Worm (Caenorhabditis elegans) whole organism, L3 larva: Measurements from ENCODE around the gene tatn-1.

Source experiments
- R02D3.7 ChIP-seq: fragments of 150-350 bp; optimal IDR thresholded peaks from 2 replicates; lab custom pipeline; 2014; ENCODE audit warnings: missing biosample characterization, missing genetic modification characterization
- ZK546.5 ChIP-seq: sonication (generic microtip); optimal IDR thresholded peaks from 2 replicates; lab custom pipeline; 2017; ENCODE audit warnings: missing biosample characterization, missing genetic modification characterization
- aly-2 ChIP-seq: fragments of 150-350 bp; optimal IDR thresholded peaks from 2 replicates; lab custom pipeline; 2014; ENCODE audit warnings: missing biosample characterization, missing genetic modification characterization
- ama-1 ChIP-seq: fragments of 150-350 bp; optimal IDR thresholded peaks from 2 replicates; lab custom pipeline; 2018
- ceh-16 ChIP-seq: sonication (generic microtip); optimal IDR thresholded peaks from 2 replicates; lab custom pipeline; 2017; ENCODE audit warnings: missing biosample characterization, missing genetic modification characterization
- ceh-28 ChIP-seq: fragments of 150-350 bp; optimal IDR thresholded peaks from 2 replicates; lab custom pipeline; 2014; ENCODE audit warnings: missing biosample characterization, missing genetic modification reagents, missing genetic modification characterization
- ceh-82 ChIP-seq: fragments of 150-350 bp; optimal IDR thresholded peaks from 2 replicates; lab custom pipeline; 2014; ENCODE audit warnings: missing biosample characterization, missing genetic modification characterization
- ceh-9 ChIP-seq: sonication (generic microtip); optimal IDR thresholded peaks from 2 replicates; lab custom pipeline; 2018; ENCODE audit warnings: missing biosample characterization, missing genetic modification characterization
- daf-12 ChIP-seq: fragments of 150-350 bp; optimal IDR thresholded peaks from 2 replicates; lab custom pipeline; 2014; ENCODE audit warnings: missing biosample characterization, missing genetic modification reagents, missing genetic modification characterization
- egl-27 ChIP-seq: sonication (generic microtip); optimal IDR thresholded peaks from 4 replicates; lab custom pipeline; 2017; ENCODE audit warnings: missing biosample characterization, missing genetic modification reagents, missing genetic modification characterization
- elt-1 ChIP-seq: fragments of 150-350 bp; optimal IDR thresholded peaks from 2 replicates; lab custom pipeline; 2014; ENCODE audit warnings: missing biosample characterization, missing genetic modification characterization
- elt-2 ChIP-seq: sonication (generic microtip); optimal IDR thresholded peaks from 2 replicates; lab custom pipeline; 2016; ENCODE audit warnings: missing genetic modification reagents, mild to moderate bottlenecking, missing genetic modification characterization, missing compliant biosample characterization
- elt-3 ChIP-seq, 3 experiments: fragments of 150-350 bp in 1 of 3; sonication (generic microtip) in 2 of 3; optimal IDR thresholded peaks; 2 replicates in 2 of 3; 4 replicates in 1 of 3; lab custom pipeline; 2014 to 2017; ENCODE audit warnings: missing biosample characterization in 3 of 3, missing genetic modification characterization in 3 of 3
- fkh-2 ChIP-seq: fragments of 150-350 bp; optimal IDR thresholded peaks from 2 replicates; lab custom pipeline; 2014; ENCODE audit warnings: missing biosample characterization, missing genetic modification reagents, missing genetic modification characterization
- fos-1 ChIP-seq: fragments of 150-350 bp; optimal IDR thresholded peaks from 2 replicates; lab custom pipeline; 2014; ENCODE audit warnings: missing biosample characterization, missing genetic modification characterization
- hmg-11 ChIP-seq: sonication (generic microtip); optimal IDR thresholded peaks from 2 replicates; lab custom pipeline; 2016; ENCODE audit warnings: missing genetic modification characterization, missing compliant biosample characterization
- jun-1 ChIP-seq: fragments of 150-350 bp; optimal IDR thresholded peaks from 2 replicates; lab custom pipeline; 2014; ENCODE audit warnings: missing biosample characterization, missing genetic modification reagents, missing genetic modification characterization
- lin-15B ChIP-seq: fragments of 150-350 bp; optimal IDR thresholded peaks from 2 replicates; lab custom pipeline; 2014; ENCODE audit warnings: missing biosample characterization, missing genetic modification characterization
- lin-39 ChIP-seq: fragments of 150-350 bp; optimal IDR thresholded peaks from 2 replicates; lab custom pipeline; 2018; ENCODE audit warnings: missing biosample characterization, missing genetic modification reagents, missing genetic modification characterization
- lsy-12 ChIP-seq: sonication (generic microtip); optimal IDR thresholded peaks from 2 replicates; lab custom pipeline; 2016; ENCODE audit warnings: mild to moderate bottlenecking, missing genetic modification characterization, missing compliant biosample characterization
- mdl-1 ChIP-seq: fragments of 150-350 bp; optimal IDR thresholded peaks from 2 replicates; lab custom pipeline; 2014; ENCODE audit warnings: missing biosample characterization, missing genetic modification characterization
- mml-1 ChIP-seq: fragments of 150-350 bp; sonication (generic microtip); optimal IDR thresholded peaks from 3 replicates; lab custom pipeline; 2014; ENCODE audit warnings: missing biosample characterization, missing genetic modification characterization
- nfya-1 ChIP-seq: sonication (generic microtip); optimal IDR thresholded peaks from 2 replicates; lab custom pipeline; 2017; ENCODE audit warnings: missing genetic modification characterization, mild to moderate bottlenecking, missing compliant biosample characterization, antibody characterized with exemption, moderate library complexity; ENCODE audit not compliant: insufficient read depth
- nhr-11 ChIP-seq: fragments of 150-350 bp; optimal IDR thresholded peaks from 2 replicates; lab custom pipeline; 2014; ENCODE audit warnings: missing biosample characterization, missing genetic modification characterization
- nhr-12 ChIP-seq: fragments of 150-350 bp; optimal IDR thresholded peaks from 2 replicates; lab custom pipeline; 2014; ENCODE audit warnings: missing biosample characterization, missing genetic modification characterization
- nhr-23 ChIP-seq: fragments of 150-350 bp; optimal IDR thresholded peaks from 2 replicates; lab custom pipeline; 2014; ENCODE audit warnings: missing biosample characterization, missing genetic modification reagents, missing genetic modification characterization
- nhr-237 ChIP-seq: fragments of 150-350 bp; optimal IDR thresholded peaks from 2 replicates; lab custom pipeline; 2014; ENCODE audit warnings: missing biosample characterization, missing genetic modification characterization
- nhr-25 ChIP-seq: sonication (generic microtip); optimal IDR thresholded peaks from 2 replicates; lab custom pipeline; 2017; ENCODE audit warnings: missing biosample characterization, missing genetic modification characterization
- nhr-28 ChIP-seq: fragments of 150-350 bp; optimal IDR thresholded peaks from 2 replicates; lab custom pipeline; 2014; ENCODE audit warnings: missing biosample characterization, missing genetic modification characterization
- nhr-43 ChIP-seq: sonication (generic microtip); optimal IDR thresholded peaks from 2 replicates; lab custom pipeline; 2016; ENCODE audit warnings: mild to moderate bottlenecking, missing genetic modification characterization, missing compliant biosample characterization; ENCODE audit not compliant: poor library complexity, severe bottlenecking
- nhr-67 ChIP-seq: fragments of 150-350 bp; optimal IDR thresholded peaks from 2 replicates; lab custom pipeline; 2014; ENCODE audit warnings: missing biosample characterization, missing genetic modification characterization
- nhr-76 ChIP-seq: fragments of 150-350 bp; sonication (generic microtip); optimal IDR thresholded peaks from 5 replicates; lab custom pipeline; 2014; ENCODE audit warnings: missing biosample characterization, missing genetic modification characterization
- nhr-77 ChIP-seq: fragments of 150-350 bp; optimal IDR thresholded peaks from 2 replicates; lab custom pipeline; 2014; ENCODE audit warnings: missing biosample characterization, missing genetic modification characterization
- pha-4 ChIP-seq: fragments of 150-350 bp; optimal IDR thresholded peaks from 2 replicates; lab custom pipeline; 2014; ENCODE audit warnings: missing biosample characterization, missing genetic modification reagents, missing genetic modification characterization
- pqm-1 ChIP-seq: fragments of 150-350 bp; optimal IDR thresholded peaks from 2 replicates; lab custom pipeline; 2017; ENCODE audit warnings: missing biosample characterization, missing genetic modification characterization, inconsistent platforms
- sea-2 ChIP-seq: fragments of 150-350 bp; sonication (generic microtip); optimal IDR thresholded peaks from 4 replicates; lab custom pipeline; 2014; ENCODE audit warnings: missing biosample characterization, missing genetic modification reagents, missing genetic modification characterization
- skn-1 ChIP-seq: fragments of 150-350 bp; optimal IDR thresholded peaks from 2 replicates; lab custom pipeline; 2014; ENCODE audit warnings: missing biosample characterization, missing genetic modification characterization
- snpc-4 ChIP-seq: fragments of 150-350 bp; optimal IDR thresholded peaks from 2 replicates; lab custom pipeline; 2014; ENCODE audit warnings: missing biosample characterization, missing genetic modification characterization
- tbx-2 ChIP-seq: sonication (generic microtip); optimal IDR thresholded peaks from 2 replicates; lab custom pipeline; 2016; ENCODE audit warnings: mild to moderate bottlenecking, missing genetic modification characterization, missing compliant biosample characterization
- unc-39 ChIP-seq: sonication (generic microtip); optimal IDR thresholded peaks from 4 replicates; lab custom pipeline; 2017; ENCODE audit warnings: missing biosample characterization, missing genetic modification characterization
- zag-1 ChIP-seq: fragments of 150-350 bp; optimal IDR thresholded peaks from 2 replicates; lab custom pipeline; 2014; ENCODE audit warnings: missing biosample characterization, missing genetic modification characterization
- ztf-11 ChIP-seq: fragments of 150-350 bp; optimal IDR thresholded peaks from 2 replicates; lab custom pipeline; 2014; ENCODE audit warnings: missing biosample characterization, missing genetic modification characterization
- ztf-4 ChIP-seq: fragments of 150-350 bp; optimal IDR thresholded peaks from 2 replicates; lab custom pipeline; 2014; ENCODE audit warnings: missing biosample characterization, missing genetic modification characterization

tatn-1 gene

ce11 chrX:14743210-14743609 is 47.6 kb upstream of the tatn-1 start:
- TF ChIP-seq ceh-82 (tag; lab: Kevin White, UChicago) (peak; percentile 45), tbx-2 (tag; lab: Kevin White, UChicago) (peak; percentile 55), ceh-28 (tag; lab: Kevin White, UChicago) (no peak), unc-39 (tag; lab: Kevin White, UChicago) (no peak), nhr-12 (tag; lab: Kevin White, UChicago) (no peak), pha-4 (tag; lab: Kevin White, UChicago) (peak; percentile 20), nhr-23 (tag; lab: Kevin White, UChicago) (peak; percentile 27), ama-1 (lab: Kevin White, UChicago) (peak; percentile 13)

ce11 chrX:14743780-14744179 is 47.0 kb upstream of the tatn-1 start, which contains the start of gene C05G5.7:
C05G5.7 (minus strand) TSS chrX:14743780.
- TF ChIP-seq R02D3.7 (tag; lab: Kevin White, UChicago) = no peak
- TF ChIP-seq lsy-12 (tag; lab: Kevin White, UChicago) = no peak
- TF ChIP-seq ama-1 (lab: Kevin White, UChicago) = peak; percentile 7
- no peak for TF ChIP-seq nhr-237 (tag; lab: Kevin White, UChicago)
- no peak for TF ChIP-seq unc-39 (tag; lab: Kevin White, UChicago)
- TF ChIP-seq mml-1 (tag; lab: Kevin White, UChicago) = no peak
- no peak for TF ChIP-seq ceh-28 (tag; lab: Kevin White, UChicago)
- TF ChIP-seq nhr-43 = no peak
- TF ChIP-seq, all 47 proteins: peak for 1

DNA sequence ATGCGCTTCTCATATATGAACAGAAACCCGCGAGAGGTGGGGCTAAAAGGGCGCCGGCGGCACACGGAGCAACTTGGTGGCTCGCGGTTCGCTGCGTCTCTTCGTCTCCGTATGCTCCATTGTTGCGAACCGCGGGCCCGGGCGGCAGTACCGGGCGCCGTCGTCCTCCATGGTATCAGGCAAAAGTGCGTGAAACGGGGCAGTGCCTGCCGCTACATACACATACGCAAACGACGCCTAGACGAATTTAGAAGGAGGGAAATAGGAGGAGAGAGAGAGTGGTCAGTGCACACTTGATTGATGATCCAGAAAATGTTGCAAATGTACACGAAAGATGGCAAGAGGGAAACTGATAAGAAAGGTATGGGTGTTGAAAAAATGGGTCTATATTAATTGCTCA is 46.3 kb upstream of the tatn-1 start:
- no peak for TF ChIP-seq nhr-23 (tag; lab: Kevin White, UChicago)
- no peak for TF ChIP-seq fos-1
- TF ChIP-seq pqm-1 (tag; lab: Kevin White, UChicago) = peak; percentile 39
- TF ChIP-seq ceh-82 (tag; lab: Kevin White, UChicago) = no peak
- no peak for TF ChIP-seq daf-12 (tag; lab: Kevin White, UChicago)
- no peak for TF ChIP-seq nhr-28 (tag; lab: Kevin White, UChicago)
- no peak for TF ChIP-seq ZK546.5
- TF ChIP-seq mml-1 (tag; lab: Kevin White, UChicago) = no peak
- peak; percentile 62 for TF ChIP-seq nfya-1 (tag; lab: Kevin White, UChicago)
- TF ChIP-seq nhr-25 (tag; lab: Kevin White, UChicago) = no peak
- TF ChIP-seq pha-4 (tag; lab: Kevin White, UChicago) = peak; percentile 5
- TF ChIP-seq elt-2 = peak; percentile 15
- TF ChIP-seq ceh-16 (tag; lab: Kevin White, UChicago) = no peak
- no peak for TF ChIP-seq zag-1 (tag; lab: Kevin White, UChicago)
- TF ChIP-seq unc-39 (tag; lab: Kevin White, UChicago) = no peak
- TF ChIP-seq nhr-237 (tag; lab: Kevin White, UChicago) = no peak
- TF ChIP-seq lin-15B = peak; percentile 42
- no peak for TF ChIP-seq jun-1 (tag; lab: Kevin White, UChicago)
- TF ChIP-seq ztf-11 = no peak
- TF ChIP-seq ztf-4 (tag; lab: Kevin White, UChicago) = no peak
- TF ChIP-seq tbx-2 (tag; lab: Kevin White, UChicago) = peak; percentile 21
- peak; percentile 85 for TF ChIP-seq hmg-11
- no peak for TF ChIP-seq ceh-28 (tag; lab: Kevin White, UChicago)
- TF ChIP-seq fkh-2 (tag; lab: Kevin White, UChicago) = no peak
- no peak for TF ChIP-seq nhr-67 (tag; lab: Kevin White, UChicago)
- TF ChIP-seq skn-1 (tag; lab: Kevin White, UChicago) = no peak
- TF ChIP-seq nhr-11 = no peak
- TF ChIP-seq mdl-1 = no peak
- no peak for TF ChIP-seq ceh-9 (tag; lab: Kevin White, UChicago)
- TF ChIP-seq lin-39 = peak; percentile 89
- no peak for TF ChIP-seq nhr-76 (tag; lab: Kevin White, UChicago)
- no peak for TF ChIP-seq egl-27 (tag; lab: Kevin White, UChicago)
- TF ChIP-seq aly-2 (tag; lab: Kevin White, UChicago) = no peak
- TF ChIP-seq nhr-77 (tag; lab: Kevin White, UChicago) = no peak
- no peak for TF ChIP-seq ama-1 (lab: Kevin White, UChicago)
- no peak for TF ChIP-seq elt-3 (tag; optimal IDR thresholded peaks at IDR 0.05; lab: Kevin White, UChicago)
- TF ChIP-seq elt-1 (tag; lab: Kevin White, UChicago) = no peak
- no peak for TF ChIP-seq lsy-12 (tag; lab: Kevin White, UChicago)
- peak; percentile 82 for TF ChIP-seq snpc-4
- no peak for TF ChIP-seq sea-2 (GFP tag; lab: Kevin White, UChicago)
- no peak for TF ChIP-seq R02D3.7 (tag; lab: Kevin White, UChicago)
